Fruit fly (Drosophila melanogaster) whole organism, embryonic: ENCODE measurements around the gene CG9992.

Experiments
- Aef1 ChIP-seq: fragments of 200-800 bp; sonication (Bioruptor generic); IDR thresholded peaks from 3 replicates; pipeline ENCODE4 v1.3.6; 2022; ENCODE audit warnings: missing biosample characterization, missing genetic modification characterization
- BEAF-32 ChIP-seq: fragments of 200-800 bp; sonication (Bioruptor generic); optimal IDR thresholded peaks from 3 replicates; lab custom pipeline; 2017; ENCODE audit warnings: missing biosample characterization, missing genetic modification characterization, mild to moderate bottlenecking, moderate library complexity, missing genetic modification reagents
- Bteb2 ChIP-seq: fragments of 200-800 bp; sonication (Bioruptor generic); optimal IDR thresholded peaks from 2 replicates; lab custom pipeline; 2016; ENCODE audit warnings: missing biosample characterization, missing genetic modification characterization
- CG11504 ChIP-seq: fragments of 200-800 bp; sonication (Bioruptor generic); optimal IDR thresholded peaks from 3 replicates; lab custom pipeline; 2019; ENCODE audit warnings: missing biosample characterization, mild to moderate bottlenecking, missing genetic modification characterization, moderate library complexity
- CG11723 ChIP-seq: fragments of 200-800 bp; sonication (Bioruptor generic); optimal IDR thresholded peaks from 2 replicates; lab custom pipeline; 2017; ENCODE audit warnings: missing biosample characterization, mild to moderate bottlenecking, missing genetic modification characterization
- CG12391 ChIP-seq: fragments of 200-800 bp; sonication (Bioruptor generic); optimal IDR thresholded peaks from 3 replicates; lab custom pipeline; 2018; ENCODE audit warnings: missing biosample characterization, mild to moderate bottlenecking, missing genetic modification characterization, moderate library complexity
- CG15269 ChIP-seq: fragments of 200-800 bp; sonication (Bioruptor generic); optimal IDR thresholded peaks from 2 replicates; lab custom pipeline; 2018; ENCODE audit warnings: missing biosample characterization, mild to moderate bottlenecking, missing genetic modification characterization, moderate library complexity
- CG17385 ChIP-seq: fragments of 200-800 bp; sonication (Bioruptor generic); optimal IDR thresholded peaks from 3 replicates; lab custom pipeline; 2018; ENCODE audit warnings: missing biosample characterization, mild to moderate bottlenecking, missing genetic modification characterization
- CG18599 ChIP-seq: fragments of 200-800 bp; sonication (Bioruptor generic); optimal IDR thresholded peaks from 3 replicates; lab custom pipeline; 2017; ENCODE audit warnings: missing biosample characterization, missing genetic modification characterization, mild to moderate bottlenecking, moderate library complexity, missing genetic modification reagents
- CG3847 ChIP-seq: fragments of 200-800 bp; sonication (Bioruptor generic); IDR thresholded peaks from 2 replicates; pipeline ENCODE4 v1.3.6; 2022; ENCODE audit warnings: missing biosample characterization, missing genetic modification characterization
- CG42726 ChIP-seq: fragments of 200-800 bp; sonication (Bioruptor generic); IDR thresholded peaks from 2 replicates; pipeline ENCODE4 v1.3.6; 2022; ENCODE audit warnings: missing biosample characterization, missing genetic modification characterization; ENCODE audit not compliant: partially characterized antibody
- CG4360 ChIP-seq: fragments of 200-800 bp; sonication (Bioruptor generic); IDR thresholded peaks from 2 replicates; pipeline ENCODE4 v1.3.6; 2022; ENCODE audit warnings: missing biosample characterization, missing genetic modification characterization
- CG4424 ChIP-seq: fragments of 200-800 bp; sonication (Bioruptor generic); optimal IDR thresholded peaks from 3 replicates; lab custom pipeline; 2016; ENCODE audit warnings: missing biosample characterization, missing genetic modification characterization
- CG8290 ChIP-seq, 3 experiments: fragments of 200-800 bp; sonication (Bioruptor generic); optimal IDR thresholded peaks; 2 replicates each; lab custom pipeline; 2016 to 2019; ENCODE audit warnings: missing biosample characterization in 3 of 3, missing genetic modification characterization in 3 of 3, mild to moderate bottlenecking in 2 of 3, moderate library complexity in 1 of 3
- CG8478 ChIP-seq: fragments of >200 bp; optimal IDR thresholded peaks from 2 replicates; lab custom pipeline; 2018
- CG8924 ChIP-seq: fragments of 200-800 bp; optimal IDR thresholded peaks from 3 replicates; lab custom pipeline; 2019; ENCODE audit warnings: missing biosample characterization, mild to moderate bottlenecking, missing genetic modification characterization, moderate library complexity
- CG9817 ChIP-seq: fragments of 200-800 bp; sonication (Bioruptor generic); optimal IDR thresholded peaks from 2 replicates; lab custom pipeline; 2018; ENCODE audit warnings: missing biosample characterization, mild to moderate bottlenecking, missing genetic modification characterization, moderate library complexity
- D ChIP-seq, 2 experiments: fragments of 200-800 bp in 1 of 2; fragments of >200 bp in 1 of 2; sonication (Bioruptor generic) in 1 of 2; optimal IDR thresholded peaks; 2 replicates in 1 of 2; 3 replicates in 1 of 2; lab custom pipeline; 2017; ENCODE audit warnings: mild to moderate bottlenecking in 1 of 2, missing biosample characterization in 1 of 2, missing genetic modification characterization in 1 of 2, missing genetic modification reagents in 1 of 2
- Med ChIP-seq: fragments of 200-800 bp; sonication (Bioruptor generic); peaks from one replicate; lab custom pipeline; 2016; ENCODE audit warnings: missing biosample characterization, missing genetic modification characterization, mild to moderate bottlenecking, inconsistent platforms, moderate library complexity
- NFAT ChIP-seq: fragments of 200-800 bp; sonication (Bioruptor generic); IDR thresholded peaks from 2 replicates; pipeline ENCODE4 v1.3.6; 2022; ENCODE audit warnings: missing biosample characterization, missing genetic modification characterization
- Ssrp ChIP-seq: fragments of 200-800 bp; sonication (Bioruptor generic); optimal IDR thresholded peaks from 2 replicates; lab custom pipeline; 2018; ENCODE audit warnings: missing biosample characterization, mild to moderate bottlenecking, missing genetic modification characterization, moderate library complexity
- Trl ChIP-seq, 3 experiments: fragments of >200 bp in 2 of 3; fragments of 200-800 bp in 1 of 3; sonication (Bioruptor generic) in 1 of 3; optimal IDR thresholded peaks; 2 replicates in 1 of 3; 3 replicates in 2 of 3; lab custom pipeline; 2016 to 2017; ENCODE audit warnings: missing biosample characterization in 1 of 3, missing genetic modification characterization in 1 of 3
- ash1 ChIP-seq: fragments of 200-800 bp; sonication (Bioruptor generic); optimal IDR thresholded peaks from 2 replicates; lab custom pipeline; 2018; ENCODE audit warnings: missing biosample characterization, mild to moderate bottlenecking, missing genetic modification characterization
- bab2 ChIP-seq: fragments of 200-800 bp; sonication (Bioruptor generic); optimal IDR thresholded peaks from 2 replicates; lab custom pipeline; 2016; ENCODE audit warnings: missing biosample characterization, missing genetic modification characterization
- cg ChIP-seq: fragments of 200-800 bp; sonication (Bioruptor generic); optimal IDR thresholded peaks from 3 replicates; lab custom pipeline; 2019; ENCODE audit warnings: missing biosample characterization, mild to moderate bottlenecking, missing genetic modification characterization, moderate library complexity
- chinmo ChIP-seq: fragments of 200-800 bp; sonication (Bioruptor generic); IDR thresholded peaks from 4 replicates; pipeline ENCODE4 v1.3.6; 2022; ENCODE audit warnings: missing biosample characterization, missing genetic modification characterization; ENCODE audit not compliant: partially characterized antibody
- grau ChIP-seq: fragments of 200-800 bp; optimal IDR thresholded peaks from 3 replicates; lab custom pipeline; 2019; ENCODE audit warnings: missing biosample characterization, mild to moderate bottlenecking, missing genetic modification characterization, moderate library complexity
- hb ChIP-seq: fragments of 200-800 bp; sonication (Bioruptor generic); IDR thresholded peaks from 3 replicates; pipeline ENCODE4 v1.3.6; 2022; ENCODE audit warnings: missing biosample characterization, missing genetic modification characterization; ENCODE audit not compliant: partially characterized antibody
- lbe ChIP-seq: fragments of 200-800 bp; sonication (Bioruptor generic); optimal IDR thresholded peaks from 2 replicates; lab custom pipeline; 2016; ENCODE audit warnings: missing biosample characterization, mild to moderate bottlenecking, missing genetic modification characterization
- mld ChIP-seq: fragments of 200-800 bp; sonication (Bioruptor generic); IDR thresholded peaks from 3 replicates; pipeline ENCODE4 v1.3.6; 2022; ENCODE audit warnings: missing biosample characterization, missing genetic modification characterization; ENCODE audit not compliant: partially characterized antibody
- nerfin-1 ChIP-seq: fragments of 200-800 bp; sonication (Bioruptor generic); optimal IDR thresholded peaks from 3 replicates; lab custom pipeline; 2019; ENCODE audit warnings: missing biosample characterization, mild to moderate bottlenecking, missing genetic modification characterization, moderate library complexity
- nom ChIP-seq: fragments of 200-800 bp; sonication (Bioruptor generic); optimal IDR thresholded peaks from 2 replicates; lab custom pipeline; 2017; ENCODE audit warnings: missing biosample characterization, missing genetic modification characterization, mild to moderate bottlenecking, moderate library complexity, missing genetic modification reagents
- pfk ChIP-seq: fragments of 200-800 bp; sonication (Bioruptor generic); optimal IDR thresholded peaks from 2 replicates; lab custom pipeline; 2018; ENCODE audit warnings: missing biosample characterization, mild to moderate bottlenecking, missing genetic modification characterization, moderate library complexity
- phol ChIP-seq: fragments of 200-800 bp; sonication (Bioruptor generic); optimal IDR thresholded peaks from 3 replicates; lab custom pipeline; 2018; ENCODE audit warnings: missing biosample characterization, mild to moderate bottlenecking, missing genetic modification characterization, moderate library complexity
- pros ChIP-seq: fragments of 200-800 bp; sonication (Bioruptor generic); optimal IDR thresholded peaks from 3 replicates; lab custom pipeline; 2019; ENCODE audit warnings: missing biosample characterization, mild to moderate bottlenecking, missing genetic modification characterization, moderate library complexity
- sd ChIP-seq: fragments of 200-800 bp; sonication (Bioruptor generic); optimal IDR thresholded peaks from 3 replicates; lab custom pipeline; 2018; ENCODE audit warnings: missing biosample characterization, mild to moderate bottlenecking, missing genetic modification characterization, moderate library complexity
- stc ChIP-seq: fragments of 200-800 bp; sonication (Bioruptor generic); IDR thresholded peaks from 2 replicates; pipeline ENCODE4 v1.3.6; 2022; ENCODE audit warnings: missing biosample characterization, missing genetic modification characterization
- ttk ChIP-seq: fragments of 200-800 bp; sonication (Bioruptor generic); IDR thresholded peaks from 2 replicates; pipeline ENCODE4 v2.1.2; 2022; ENCODE audit warnings: missing biosample characterization, missing genetic modification characterization
- twi ChIP-seq: fragments of 200-800 bp; optimal IDR thresholded peaks from 2 replicates; lab custom pipeline; 2019; ENCODE audit warnings: missing biosample characterization, mild to moderate bottlenecking, missing genetic modification characterization, moderate library complexity

Gene CG9992

DNA sequence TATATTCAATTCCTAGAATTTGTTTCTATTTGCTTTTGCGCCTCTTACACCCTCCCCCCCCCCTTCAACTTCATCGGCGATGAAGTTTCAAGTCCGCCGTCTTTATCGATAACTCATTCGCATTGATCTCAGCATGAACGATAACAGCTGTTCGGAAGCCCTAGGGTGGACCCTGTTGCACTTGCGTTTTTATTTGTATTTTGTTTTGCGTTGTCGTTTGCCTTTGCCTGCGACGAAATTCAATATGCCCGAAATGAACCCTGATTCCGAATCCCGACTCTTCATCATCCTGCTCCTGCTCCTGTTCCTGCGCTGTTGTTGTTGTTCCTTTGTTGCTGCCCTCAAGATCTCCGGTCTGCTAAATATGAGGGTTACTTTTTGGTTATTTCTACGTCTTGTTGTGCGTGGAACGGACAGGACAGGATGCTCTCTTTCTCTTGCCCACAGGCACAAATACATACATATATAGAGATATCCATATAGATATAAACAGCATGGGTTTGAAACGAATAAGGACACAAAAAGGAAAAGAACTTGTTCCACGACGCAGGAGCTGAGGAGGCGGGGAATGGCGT lies 41.9 kb upstream of the CG9992 start (continued):
- peak; percentile 12 for TF ChIP-seq grau (tag; lab: Kevin White, UChicago)
- TF ChIP-seq BEAF-32 = peak; percentile 9
- peak; percentile 6 for TF ChIP-seq CG8924
- peak; percentile 20 for TF ChIP-seq nerfin-1
- TF ChIP-seq CG8290 (GFP tag; optimal IDR thresholded peaks at IDR 0.05; lab: Kevin White, UChicago) = no peak
- no peak for TF ChIP-seq CG8290 (tag; optimal IDR thresholded peaks at IDR 0.05; lab: Kevin White, UChicago)
- peak; percentile 10; the same call in 1 of the 2 replicates for TF ChIP-seq NFAT (GFP tag; lab: Robert Waterston, UW)
- TF ChIP-seq CG3847 (GFP tag; lab: Robert Waterston, UW) = no peak
- peak; percentile 4 for TF ChIP-seq CG15269 (tag; lab: Kevin White, UChicago)
- TF ChIP-seq ttk (GFP tag; lab: Robert Waterston, UW) = no peak
- TF ChIP-seq CG42726 = no peak
- no peak for TF ChIP-seq CG11723 (GFP tag; lab: Kevin White, UChicago)
- TF ChIP-seq CG11504 (tag; lab: Kevin White, UChicago) = no peak
- no peak for TF ChIP-seq Aef1
- TF ChIP-seq ash1 (GFP tag; lab: Kevin White, UChicago) = no peak
- peak; percentile 30 for TF ChIP-seq phol (tag; lab: Kevin White, UChicago)
- TF ChIP-seq bab2 (GFP tag; lab: Kevin White, UChicago) = no peak
- TF ChIP-seq CG4360 = peak; percentile 84
- TF ChIP-seq hb (GFP tag; lab: Robert Waterston, UW) = no peak
- TF ChIP-seq Bteb2 (GFP tag; lab: Kevin White, UChicago) = no peak
- TF ChIP-seq stc = no peak
- no peak for TF ChIP-seq CG9817 (tag; lab: Kevin White, UChicago)
- peak; percentile 69 for TF ChIP-seq Med (GFP tag; lab: Kevin White, UChicago)
- TF ChIP-seq CG4424 (GFP tag; lab: Kevin White, UChicago) = no peak
- TF ChIP-seq cg (GFP tag; lab: Kevin White, UChicago) = peak; percentile 8
- no peak for TF ChIP-seq pfk (GFP tag; lab: Kevin White, UChicago)
- peak; percentile 14 for TF ChIP-seq CG18599 (GFP tag; lab: Kevin White, UChicago)
- peak; percentile 88 for TF ChIP-seq pros
- no peak for TF ChIP-seq mld
- peak; percentile 4 for TF ChIP-seq CG12391 (tag; lab: Kevin White, UChicago)

DNA sequence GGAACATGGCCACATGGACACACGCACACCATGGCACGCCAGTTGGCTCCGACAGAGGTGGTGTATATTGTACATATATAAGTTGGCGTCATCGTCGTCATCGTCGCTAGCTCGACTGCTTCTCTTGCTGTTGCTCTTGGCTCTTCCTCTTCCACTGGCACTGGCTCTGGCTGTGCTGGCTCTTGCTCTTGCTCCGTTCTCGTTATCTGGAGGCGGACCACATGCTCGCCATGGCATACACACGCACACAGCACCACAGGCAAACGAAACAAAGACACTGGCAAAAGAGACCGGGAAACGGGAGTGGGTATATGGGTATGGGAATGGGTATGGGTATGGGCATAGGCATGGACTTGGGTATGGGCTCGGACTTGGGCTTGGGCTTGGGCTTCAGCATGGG lies 40.4 kb upstream of the CG9992 start:
- TF ChIP-seq Trl (optimal IDR thresholded peaks at IDR 0.05; lab: Kevin White, UChicago) = peak in 1 of 2 experiments; percentile 52
- no peak for TF ChIP-seq Trl (GFP tag; optimal IDR thresholded peaks at IDR 0.05; lab: Kevin White, UChicago)
- TF ChIP-seq nom (GFP tag; lab: Kevin White, UChicago) = peak; percentile 2
- peak; percentile 61 for TF ChIP-seq Med (GFP tag; lab: Kevin White, UChicago)
- no peak for TF ChIP-seq sd (tag; lab: Kevin White, UChicago)
- peak; percentile 38 for TF ChIP-seq lbe
- TF ChIP-seq D (optimal IDR thresholded peaks at IDR 0.05; lab: Kevin White, UChicago) = no peak
- no peak for TF ChIP-seq D (GFP tag; optimal IDR thresholded peaks at IDR 0.05; lab: Kevin White, UChicago)
- peak; percentile 72 for TF ChIP-seq CG17385 (GFP tag; lab: Kevin White, UChicago)
- TF ChIP-seq chinmo (GFP tag; lab: Robert Waterston, UW) = 0 out of 4 replicates have a peak, but pooled peaks have one; percentile 47
- no peak for TF ChIP-seq Ssrp (tag; lab: Kevin White, UChicago)
- TF ChIP-seq CG4424 (GFP tag; lab: Kevin White, UChicago) = no peak
- TF ChIP-seq cg (GFP tag; lab: Kevin White, UChicago) = peak; percentile 66
- TF ChIP-seq CG8478 (lab: Kevin White, UChicago) = peak; percentile 18
- peak; percentile 75 for TF ChIP-seq twi (tag; lab: Kevin White, UChicago)
